Fruit fly (Drosophila melanogaster): Measurements from ENCODE around the gene CG42779.
A peak's percentile ranks its signal among the peaks of the same experiment; 100 is the strongest.

DNA sequence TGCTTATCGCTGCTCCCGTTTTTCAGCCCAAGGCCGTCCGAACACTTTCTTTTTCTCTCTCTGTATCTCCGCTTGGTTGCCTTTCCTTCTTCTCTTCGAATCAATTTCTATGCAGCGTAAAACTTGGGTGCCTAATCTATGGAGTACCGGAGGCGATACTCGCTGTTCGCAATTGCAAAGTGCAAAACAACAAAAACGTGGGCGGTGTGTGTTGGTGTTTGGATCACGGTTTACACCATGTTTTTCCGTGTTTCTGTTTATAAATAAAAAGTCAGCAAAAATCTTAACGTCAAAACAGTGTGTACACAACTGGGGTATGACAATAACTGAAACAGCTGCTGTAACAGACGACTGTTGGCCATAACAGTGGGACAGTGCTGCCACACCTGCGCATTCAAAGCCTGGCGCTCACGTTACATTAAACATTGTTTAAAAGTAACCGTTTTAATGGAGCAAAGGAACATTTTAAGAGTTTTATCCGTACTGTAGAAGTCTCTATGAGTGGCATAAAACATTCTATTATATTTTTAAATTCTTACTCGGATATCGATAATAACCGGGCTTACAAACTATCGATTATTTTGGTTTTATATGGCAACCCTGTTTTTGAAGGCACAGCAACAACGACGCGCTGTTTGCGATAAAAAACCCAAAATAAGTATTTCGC lies 27.8 kb downstream of the CG42779 start, which contains the start of the genes m-cup and Det:
- TF ChIP-seq CG7372 (GFP tag; IDR thresholded peaks at IDR 0.05): no peak
- TF ChIP-seq CG7271 (tag; optimal IDR thresholded peaks at IDR 0.05): peak; percentile 26
- no peak for TF ChIP-seq Taf1 (GFP tag; IDR thresholded peaks at IDR 0.05)
- no peak for TF ChIP-seq lmd (GFP tag; IDR thresholded peaks at IDR 0.05)
- no peak for TF ChIP-seq CG6689 (GFP tag; IDR thresholded peaks at IDR 0.05)
- TF ChIP-seq jigr1 (GFP tag; IDR thresholded peaks at IDR 0.05): no peak
- TF ChIP-seq Dref (GFP tag; IDR thresholded peaks at IDR 0.05): peak; percentile 69

Data from whole organism, embryonic.